Fruit fly (Drosophila melanogaster) whole organism, embryonic: Measurements from ENCODE around the gene CG17549.

ENCODE experiments used
- Atf-2 ChIP-seq: fragments of 200-800 bp; sonication (Bioruptor generic); optimal IDR thresholded peaks from 2 replicates; lab custom pipeline; 2016; ENCODE audit warnings: missing biosample characterization, missing genetic modification characterization
- Atf3 ChIP-seq: fragments of 200-800 bp; sonication (Bioruptor generic); optimal IDR thresholded peaks from 3 replicates; lab custom pipeline; 2016; ENCODE audit warnings: missing biosample characterization, missing genetic modification characterization
- CG10209 ChIP-seq: fragments of 200-800 bp; sonication (Bioruptor generic); optimal IDR thresholded peaks from 3 replicates; lab custom pipeline; 2017; ENCODE audit warnings: missing biosample characterization, mild to moderate bottlenecking, missing genetic modification characterization, missing genetic modification reagents
- CG10654 ChIP-seq: fragments of 200-800 bp; sonication (Bioruptor generic); optimal IDR thresholded peaks from 2 replicates; lab custom pipeline; 2016; ENCODE audit warnings: missing biosample characterization, missing genetic modification characterization
- CG12942 ChIP-seq: fragments of 200-800 bp; sonication (Bioruptor generic); optimal IDR thresholded peaks from 3 replicates; lab custom pipeline; 2016; ENCODE audit warnings: missing biosample characterization, missing genetic modification characterization
- CG13123 ChIP-seq: fragments of 200-800 bp; sonication (Bioruptor generic); optimal IDR thresholded peaks from 2 replicates; lab custom pipeline; 2016; ENCODE audit warnings: missing biosample characterization, missing genetic modification characterization
- CG14441 ChIP-seq: fragments of 200-800 bp; sonication (Bioruptor generic); IDR thresholded peaks from 2 replicates; pipeline ENCODE4 v1.3.6; 2022; ENCODE audit warnings: missing biosample characterization, missing genetic modification characterization
- CG14965 ChIP-seq: fragments of 200-800 bp; sonication (Bioruptor generic); optimal IDR thresholded peaks from 2 replicates; lab custom pipeline; 2016; ENCODE audit warnings: missing biosample characterization, missing genetic modification characterization, borderline replicate concordance
- CG15073 ChIP-seq: fragments of 200-800 bp; sonication (Bioruptor generic); optimal IDR thresholded peaks from 2 replicates; lab custom pipeline; 2016; ENCODE audit warnings: missing biosample characterization, missing genetic modification characterization
- CG1603 ChIP-seq: fragments of 200-800 bp; sonication (Bioruptor generic); optimal IDR thresholded peaks from 2 replicates; lab custom pipeline; 2019; ENCODE audit warnings: missing biosample characterization, mild to moderate bottlenecking, missing genetic modification characterization, moderate library complexity
- CG16779 ChIP-seq: fragments of 200-800 bp; sonication (Bioruptor generic); IDR thresholded peaks from 2 replicates; pipeline ENCODE4 v1.3.6; 2022; ENCODE audit warnings: missing biosample characterization, missing genetic modification characterization
- CG17802 ChIP-seq: fragments of 200-800 bp; sonication (Bioruptor generic); optimal IDR thresholded peaks from 2 replicates; lab custom pipeline; 2018; ENCODE audit warnings: missing biosample characterization, mild to moderate bottlenecking, missing genetic modification characterization, moderate library complexity
- CG30431 ChIP-seq: fragments of 200-800 bp; sonication (Bioruptor generic); optimal IDR thresholded peaks from 2 replicates; lab custom pipeline; 2017; ENCODE audit warnings: missing biosample characterization, missing genetic modification characterization
- CG4328 ChIP-seq: fragments of 200-800 bp; sonication (Bioruptor generic); optimal IDR thresholded peaks from 3 replicates; lab custom pipeline; 2017; ENCODE audit warnings: missing biosample characterization, missing genetic modification reagents, missing genetic modification characterization
- CG5245 ChIP-seq: fragments of 200-800 bp; sonication (Bioruptor generic); optimal IDR thresholded peaks from 3 replicates; lab custom pipeline; 2016; ENCODE audit warnings: missing biosample characterization, missing genetic modification characterization
- CG9215 ChIP-seq: fragments of 200-800 bp; sonication (Bioruptor generic); IDR thresholded peaks from 2 replicates; pipeline ENCODE4 v1.3.6; 2022; ENCODE audit warnings: missing biosample characterization, missing genetic modification characterization
- Dek ChIP-seq: fragments of 200-800 bp; sonication (Bioruptor generic); optimal IDR thresholded peaks from 3 replicates; lab custom pipeline; 2019; ENCODE audit warnings: missing biosample characterization, mild to moderate bottlenecking, missing genetic modification characterization, moderate library complexity
- ERR ChIP-seq: fragments of 200-800 bp; sonication (Bioruptor generic); optimal IDR thresholded peaks from 2 replicates; lab custom pipeline; 2016; ENCODE audit warnings: missing biosample characterization, missing genetic modification characterization
- Fer1 ChIP-seq: fragments of 200-800 bp; sonication (Bioruptor generic); optimal IDR thresholded peaks from 2 replicates; lab custom pipeline; 2017; ENCODE audit warnings: missing biosample characterization, mild to moderate bottlenecking, missing genetic modification characterization
- HLH3B ChIP-seq: fragments of 200-800 bp; sonication (Bioruptor generic); IDR thresholded peaks from 2 replicates; pipeline ENCODE4 v1.3.6; 2022; ENCODE audit warnings: missing biosample characterization, missing genetic modification characterization
- Hmx ChIP-seq: fragments of 200-800 bp; sonication (Bioruptor generic); optimal IDR thresholded peaks from 2 replicates; lab custom pipeline; 2016; ENCODE audit warnings: missing biosample characterization, missing genetic modification characterization
- Med ChIP-seq: fragments of 200-800 bp; sonication (Bioruptor generic); peaks from one replicate; lab custom pipeline; 2016; ENCODE audit warnings: missing biosample characterization, missing genetic modification characterization, mild to moderate bottlenecking, inconsistent platforms, moderate library complexity
- Nf-YA ChIP-seq: fragments of 200-800 bp; sonication (Bioruptor generic); IDR thresholded peaks from 2 replicates; pipeline ENCODE4 v1.3.6; 2022; ENCODE audit warnings: missing biosample characterization, missing genetic modification characterization
- Optix ChIP-seq: fragments of 200-800 bp; sonication (Bioruptor generic); IDR thresholded peaks from 3 replicates; pipeline ENCODE4 v1.3.6; 2022; ENCODE audit warnings: missing biosample characterization, missing genetic modification characterization
- PHDP ChIP-seq: fragments of 200-800 bp; sonication (Bioruptor generic); optimal IDR thresholded peaks from 3 replicates; lab custom pipeline; 2018; ENCODE audit warnings: missing biosample characterization, mild to moderate bottlenecking, missing genetic modification characterization, moderate library complexity
- Six4 ChIP-seq: fragments of 200-800 bp; sonication (Bioruptor generic); optimal IDR thresholded peaks from 2 replicates; lab custom pipeline; 2016; ENCODE audit warnings: missing biosample characterization, missing genetic modification characterization
- Stat92E ChIP-seq, 3 experiments: fragments of >200 bp in 2 of 3; fragments of 200-800 bp in 1 of 3; sonication (Bioruptor generic) in 1 of 3; optimal IDR thresholded peaks; 2 replicates each; lab custom pipeline; 2017 to 2019; ENCODE audit warnings: missing biosample characterization in 3 of 3, missing genetic modification characterization in 3 of 3, mild to moderate bottlenecking in 1 of 3, moderate library complexity in 1 of 3
- Tbp ChIP-seq: fragments of >200 bp; optimal IDR thresholded peaks from 2 replicates; lab custom pipeline; 2018; ENCODE audit warnings: missing biosample characterization, missing genetic modification characterization
- YL-1 ChIP-seq: fragments of 200-800 bp; sonication (Bioruptor generic); optimal IDR thresholded peaks from 3 replicates; lab custom pipeline; 2017; ENCODE audit warnings: missing biosample characterization, mild to moderate bottlenecking, missing genetic modification characterization
- croc ChIP-seq: fragments of 200-800 bp; sonication (Bioruptor generic); conservative IDR thresholded peaks from 3 replicates; pipeline ENCODE4 v1.3.6; 2022; ENCODE audit warnings: missing biosample characterization, missing genetic modification characterization
- da ChIP-seq: fragments of 200-800 bp; sonication (Bioruptor generic); optimal IDR thresholded peaks from 2 replicates; lab custom pipeline; 2016; ENCODE audit warnings: missing biosample characterization, missing genetic modification characterization
- dan ChIP-seq: fragments of 200-800 bp; sonication (Bioruptor generic); IDR thresholded peaks from 2 replicates; pipeline ENCODE4 v1.3.6; 2022; ENCODE audit warnings: missing biosample characterization, missing genetic modification characterization
- dpn ChIP-seq, 2 experiments: fragments of 200-800 bp; sonication (Bioruptor generic); optimal IDR thresholded peaks; 3 replicates each; lab custom pipeline; 2016; ENCODE audit warnings: missing biosample characterization in 2 of 2, missing genetic modification characterization in 2 of 2
- ewg ChIP-seq: fragments of 200-800 bp; sonication (Bioruptor generic); optimal IDR thresholded peaks from 3 replicates; lab custom pipeline; 2017; ENCODE audit warnings: mild to moderate bottlenecking, missing biosample characterization, missing genetic modification reagents, missing genetic modification characterization
- fru ChIP-seq: fragments of >200 bp; optimal IDR thresholded peaks from 2 replicates; lab custom pipeline; 2017
- gfzf ChIP-seq: fragments of 200-800 bp; sonication (Bioruptor generic); optimal IDR thresholded peaks from 2 replicates; lab custom pipeline; 2016; ENCODE audit warnings: missing biosample characterization, mild to moderate bottlenecking, missing genetic modification characterization, moderate library complexity
- grn ChIP-seq: fragments of 200-800 bp; sonication (Bioruptor generic); optimal IDR thresholded peaks from 3 replicates; lab custom pipeline; 2017; ENCODE audit warnings: missing biosample characterization, missing genetic modification characterization
- gt ChIP-seq: fragments of 200-800 bp; sonication (Bioruptor generic); IDR thresholded peaks from 2 replicates; pipeline ENCODE4 v1.3.6; 2022; ENCODE audit warnings: missing biosample characterization, missing genetic modification characterization
- insv ChIP-seq, 2 experiments: fragments of 200-800 bp; sonication (Bioruptor generic); optimal IDR thresholded peaks; 3 replicates each; lab custom pipeline; 2016 to 2018; ENCODE audit warnings: missing biosample characterization in 2 of 2, missing genetic modification characterization in 2 of 2
- jumu ChIP-seq: fragments of 200-800 bp; sonication (Bioruptor generic); optimal IDR thresholded peaks from 3 replicates; lab custom pipeline; 2016; ENCODE audit warnings: missing biosample characterization, missing genetic modification characterization
- knrl ChIP-seq: fragments of 200-800 bp; sonication (Bioruptor generic); IDR thresholded peaks from 3 replicates; pipeline ENCODE4 v1.3.6; 2022; ENCODE audit warnings: missing biosample characterization, missing genetic modification characterization; ENCODE audit not compliant: partially characterized antibody
- lab ChIP-seq: fragments of 200-800 bp; sonication (Bioruptor generic); optimal IDR thresholded peaks from 3 replicates; lab custom pipeline; 2017; ENCODE audit warnings: missing biosample characterization, missing genetic modification characterization, mild to moderate bottlenecking, moderate library complexity, missing genetic modification reagents
- lmd ChIP-seq: fragments of 200-800 bp; sonication (Bioruptor generic); IDR thresholded peaks from 2 replicates; pipeline ENCODE4 v1.3.6; 2022; ENCODE audit warnings: missing biosample characterization, missing genetic modification characterization
- pum ChIP-seq: fragments of 200-800 bp; sonication (Bioruptor generic); optimal IDR thresholded peaks from 2 replicates; lab custom pipeline; 2016; ENCODE audit warnings: missing biosample characterization, missing genetic modification characterization
- ranshi ChIP-seq: fragments of 200-800 bp; sonication (Bioruptor generic); IDR thresholded peaks from 2 replicates; pipeline ENCODE4 v1.3.6; 2022; ENCODE audit warnings: missing biosample characterization, missing genetic modification characterization
- run ChIP-seq: fragments of 200-800 bp; sonication (Bioruptor generic); optimal IDR thresholded peaks from 3 replicates; lab custom pipeline; 2018; ENCODE audit warnings: missing biosample characterization, mild to moderate bottlenecking, missing genetic modification characterization
- sens ChIP-seq: fragments of 200-800 bp; sonication (Bioruptor generic); peaks from one replicate; lab custom pipeline; 2016; ENCODE audit warnings: missing biosample characterization, missing genetic modification characterization
- sob ChIP-seq: fragments of 200-800 bp; sonication (Bioruptor generic); IDR thresholded peaks from 2 replicates; pipeline ENCODE4 v1.3.6; 2022; ENCODE audit warnings: missing biosample characterization, missing genetic modification characterization
- tio ChIP-seq: fragments of 200-800 bp; sonication (Bioruptor generic); optimal IDR thresholded peaks from 2 replicates; lab custom pipeline; 2017; ENCODE audit warnings: missing biosample characterization, missing genetic modification characterization, inconsistent platforms
- tup ChIP-seq: fragments of 200-800 bp; sonication (Bioruptor generic); optimal IDR thresholded peaks from 2 replicates; lab custom pipeline; 2016; ENCODE audit warnings: missing biosample characterization, mild to moderate bottlenecking, missing genetic modification characterization, moderate library complexity
- vvl ChIP-seq: fragments of 200-800 bp; sonication (Bioruptor generic); IDR thresholded peaks from 2 replicates; pipeline ENCODE4 v1.3.6; 2022; ENCODE audit warnings: missing biosample characterization, missing genetic modification characterization
- wek ChIP-seq: fragments of 200-800 bp; sonication (Bioruptor generic); optimal IDR thresholded peaks from 3 replicates; lab custom pipeline; 2018; ENCODE audit warnings: missing biosample characterization, mild to moderate bottlenecking, missing genetic modification characterization, moderate library complexity
- zen ChIP-seq: fragments of 200-800 bp; sonication (Bioruptor generic); optimal IDR thresholded peaks from 3 replicates; lab custom pipeline; 2018; ENCODE audit warnings: missing biosample characterization, mild to moderate bottlenecking, missing genetic modification characterization, moderate library complexity

Gene CG17549

dm6 chr2L:19434260-19434659 is 44.4 kb upstream of the CG17549 start (continued):
- TF ChIP-seq Atf3 (GFP tag; lab: Kevin White, UChicago) (no peak), YL-1 (GFP tag; lab: Kevin White, UChicago) (no peak), CG17802 (tag; lab: Kevin White, UChicago) (no peak), tio (GFP tag; lab: Kevin White, UChicago) (no peak), HLH3B (GFP tag; lab: Robert Waterston, UW) (no peak), CG14965 (GFP tag; lab: Kevin White, UChicago) (no peak), PHDP (peak; percentile 75), vvl (GFP tag; lab: Robert Waterston, UW) (peak; percentile 35; the same call in 1 of the 2 replicates), insv (GFP tag; optimal IDR thresholded peaks at IDR 0.05; lab: Kevin White, UChicago) (no peak), gt (GFP tag; lab: Robert Waterston, UW) (no peak), jumu (GFP tag; lab: Kevin White, UChicago) (no peak), da (GFP tag; lab: Kevin White, UChicago) (no peak), CG13123 (GFP tag; lab: Kevin White, UChicago) (no peak), CG5245 (no peak), grn (GFP tag; lab: Kevin White, UChicago) (peak; percentile 22), croc (GFP tag; lab: Robert Waterston, UW) (no peak), CG12942 (peak; percentile 8), zen (peak; percentile 1), ewg (peak; percentile 16), CG9215 (no peak), CG30431 (GFP tag; lab: Kevin White, UChicago) (no peak), lmd (no peak), Dek (tag; lab: Kevin White, UChicago) (no peak), pum (GFP tag; lab: Kevin White, UChicago) (no peak), lab (GFP tag; lab: Kevin White, UChicago) (peak; percentile 82), CG10209 (GFP tag; lab: Kevin White, UChicago) (peak; percentile 57), dan (GFP tag; lab: Robert Waterston, UW) (no peak), fru (lab: Kevin White, UChicago) (no peak), tup (GFP tag; lab: Kevin White, UChicago) (no peak), Stat92E (GFP tag; optimal IDR thresholded peaks at IDR 0.05; lab: Kevin White, UChicago) (no peak), CG15073 (no peak), sob (GFP tag; lab: Robert Waterston, UW) (no peak), knrl (GFP tag; lab: Robert Waterston, UW) (no peak), CG4328 (GFP tag; lab: Kevin White, UChicago) (peak; percentile 60), wek (GFP tag; lab: Kevin White, UChicago) (peak; percentile 85), CG1603 (tag; lab: Kevin White, UChicago) (peak; percentile 68), ranshi (no peak), ERR (GFP tag; lab: Kevin White, UChicago) (no peak), Med (GFP tag; lab: Kevin White, UChicago) (peak; percentile 88), run (no peak), Nf-YA (GFP tag; lab: Robert Waterston, UW) (no peak), Tbp (no peak), Fer1 (peak; percentile 70), CG10654 (GFP tag; lab: Kevin White, UChicago) (peak; percentile 17), dpn (GFP tag; optimal IDR thresholded peaks at IDR 0.05; lab: Kevin White, UChicago) (no peak), Optix (GFP tag; lab: Robert Waterston, UW) (no peak), gfzf (GFP tag; lab: Kevin White, UChicago) (no peak), CG16779 (no peak), Six4 (GFP tag; lab: Kevin White, UChicago) (no peak), sens (GFP tag; lab: Kevin White, UChicago) (peak; percentile 77), CG14441 (GFP tag; lab: Robert Waterston, UW) (no peak; the same call in 1 of the 2 replicates), Atf-2 (GFP tag; lab: Kevin White, UChicago) (no peak), Hmx (no peak)
